Fruit fly (Drosophila melanogaster): ENCODE data around the gene CG17350.

The CG17350 gene

dm6 chr2L:19333972-19334371 is 46.8 kb upstream of the CG17350 start (continued):
- no peak for TF ChIP-seq Blimp-1 (GFP tag; optimal IDR thresholded peaks at IDR 0.05)
- no peak for TF ChIP-seq sc (optimal IDR thresholded peaks at IDR 0.05)
- TF ChIP-seq sc (GFP tag; optimal IDR thresholded peaks at IDR 0.05) = no peak
- no peak for TF ChIP-seq trem (tag; optimal IDR thresholded peaks at IDR 0.05)
- peak; percentile 27 for TF ChIP-seq kni (GFP tag; optimal IDR thresholded peaks at IDR 0.05)
- TF ChIP-seq ash1 (GFP tag; optimal IDR thresholded peaks at IDR 0.05) = no peak
- no peak for TF ChIP-seq eyg (GFP tag; optimal IDR thresholded peaks at IDR 0.05)
- TF ChIP-seq sob (GFP tag; IDR thresholded peaks at IDR 0.05) = no peak
- no peak for TF ChIP-seq CG30431 (GFP tag; optimal IDR thresholded peaks at IDR 0.05)
- no peak for TF ChIP-seq CG14050 (GFP tag; IDR thresholded peaks at IDR 0.05)
- no peak for TF ChIP-seq CG7556 (GFP tag; optimal IDR thresholded peaks at IDR 0.05)
- TF ChIP-seq ap (GFP tag; IDR thresholded peaks at IDR 0.05) = no peak
- no peak for TF ChIP-seq CG13624 (GFP tag; optimal IDR thresholded peaks at IDR 0.05)
- no peak for TF ChIP-seq ind (GFP tag; optimal IDR thresholded peaks at IDR 0.05)
- no peak for TF ChIP-seq lmd (GFP tag; IDR thresholded peaks at IDR 0.05)
- TF ChIP-seq CG17385 (GFP tag; optimal IDR thresholded peaks at IDR 0.05) = no peak
- TF ChIP-seq CG17912 (GFP tag; optimal IDR thresholded peaks at IDR 0.05) = no peak
- TF ChIP-seq Asciz (GFP tag; optimal IDR thresholded peaks at IDR 0.05) = no peak
- no peak for TF ChIP-seq CG18599 (GFP tag; optimal IDR thresholded peaks at IDR 0.05)
- TF ChIP-seq Meics (GFP tag; optimal IDR thresholded peaks at IDR 0.05) = no peak
- peak in 1 of 2 experiments; percentile 88 for TF ChIP-seq tll (GFP tag; optimal IDR thresholded peaks at IDR 0.05)
- TF ChIP-seq ftz-f1 (GFP tag; optimal IDR thresholded peaks at IDR 0.05) = no peak
- no peak for TF ChIP-seq exex (tag; optimal IDR thresholded peaks at IDR 0.05)
- TF ChIP-seq al (GFP tag; IDR thresholded peaks at IDR 0.05) = no peak
- TF ChIP-seq CG17568 (GFP tag; optimal IDR thresholded peaks at IDR 0.05) = no peak
- no peak for TF ChIP-seq row (GFP tag; IDR thresholded peaks at IDR 0.05)

- no peak for TF ChIP-seq CG31224 (GFP tag; IDR thresholded peaks at IDR 0.05)
- TF ChIP-seq dm (GFP tag; optimal IDR thresholded peaks at IDR 0.05) = peak; percentile 2
- peak; percentile 41 for TF ChIP-seq CG12659 (GFP tag; optimal IDR thresholded peaks at IDR 0.05)
- TF ChIP-seq CG8359 (GFP tag; optimal IDR thresholded peaks at IDR 0.05; ENCODE audit: borderline replicate concordance) = no peak
- TF ChIP-seq CG11504 (tag; optimal IDR thresholded peaks at IDR 0.05) = peak; percentile 62
- TF ChIP-seq gsb-n (tag; optimal IDR thresholded peaks at IDR 0.05) = peak; percentile 52
- peak; percentile 52; the same call in 1 of the 3 replicates for TF ChIP-seq ken (GFP tag; IDR thresholded peaks at IDR 0.05)
- TF ChIP-seq gem (tag; optimal IDR thresholded peaks at IDR 0.05) = peak; percentile 79
- TF ChIP-seq CG6272 (GFP tag; IDR thresholded peaks at IDR 0.05) = no peak; the same call in 1 of the 2 replicates
- TF ChIP-seq Hr3 (GFP tag; optimal IDR thresholded peaks at IDR 0.05) = peak; percentile 53
- no peak for TF ChIP-seq GATAe (GFP tag; conservative IDR thresholded peaks at IDR 0.05)
- TF ChIP-seq Ets65A (GFP tag) = peak; percentile 76
- TF ChIP-seq CG1647 (GFP tag; optimal IDR thresholded peaks at IDR 0.05) = no peak
- TF ChIP-seq NC2β (GFP tag; optimal IDR thresholded peaks at IDR 0.05) = peak; percentile 36
- peak; percentile 53 for TF ChIP-seq PHDP (tag; optimal IDR thresholded peaks at IDR 0.05)
- no peak for TF ChIP-seq danr (GFP tag; IDR thresholded peaks at IDR 0.05)
- no peak for TF ChIP-seq crp (GFP tag; optimal IDR thresholded peaks at IDR 0.05)
- peak; percentile 34 for TF ChIP-seq CG1603 (tag; optimal IDR thresholded peaks at IDR 0.05)
- TF ChIP-seq Gug (GFP tag; IDR thresholded peaks at IDR 0.05) = no peak
- no peak for TF ChIP-seq Lim3 (GFP tag; IDR thresholded peaks at IDR 0.05)
- no peak for TF ChIP-seq CG10147 (GFP tag; optimal IDR thresholded peaks at IDR 0.05)
- TF ChIP-seq gcm2 (GFP tag; optimal IDR thresholded peaks at IDR 0.05) = no peak
- TF ChIP-seq gt (GFP tag; IDR thresholded peaks at IDR 0.05) = no peak
- TF ChIP-seq lov (optimal IDR thresholded peaks at IDR 0.05) = no peak
- TF ChIP-seq lov (GFP tag; IDR thresholded peaks at IDR 0.05) = no peak; the same call in 2 of the 3 replicates
- TF ChIP-seq grau (tag; optimal IDR thresholded peaks at IDR 0.05) = peak; percentile 67
- no peak for TF ChIP-seq CG34376 (GFP tag; optimal IDR thresholded peaks at IDR 0.05)
Observed at dm6 chr2L:19335052-19335451, 45.7 kb upstream of the CG17350 start.
